Fruit fly (Drosophila melanogaster) whole organism, adult: Measurements from ENCODE around the gene CG33093.

ENCODE experiments used
- CG11617 ChIP-seq: fragments of 200-800 bp; sonication (Bioruptor generic); optimal IDR thresholded peaks from 2 replicates; lab custom pipeline; 2017; ENCODE audit warnings: mild to moderate bottlenecking, missing biosample characterization, missing genetic modification reagents, missing genetic modification characterization
- CG12768 ChIP-seq: fragments of 200-800 bp; sonication (Bioruptor generic); optimal IDR thresholded peaks from 2 replicates; lab custom pipeline; 2017; ENCODE audit warnings: missing biosample characterization, missing genetic modification characterization, mild to moderate bottlenecking, moderate library complexity, missing genetic modification reagents
- CG14711 ChIP-seq: fragments of 200-800 bp; sonication (Bioruptor generic); optimal IDR thresholded peaks from 2 replicates; lab custom pipeline; 2018; ENCODE audit warnings: missing biosample characterization, mild to moderate bottlenecking, missing genetic modification characterization, moderate library complexity
- CG1620 ChIP-seq: fragments of 200-800 bp; sonication (Bioruptor generic); optimal IDR thresholded peaks from 2 replicates; lab custom pipeline; 2016; ENCODE audit warnings: missing biosample characterization, missing genetic modification characterization
- CG33017 ChIP-seq: fragments of 200-800 bp; sonication (Bioruptor generic); optimal IDR thresholded peaks from 2 replicates; lab custom pipeline; 2018; ENCODE audit warnings: missing biosample characterization, mild to moderate bottlenecking, missing genetic modification characterization, moderate library complexity
- CG5204 ChIP-seq: fragments of 200-800 bp; sonication (Bioruptor generic); optimal IDR thresholded peaks from 2 replicates; lab custom pipeline; 2016; ENCODE audit warnings: missing biosample characterization, missing genetic modification characterization
- CG7045 ChIP-seq: fragments of 200-800 bp; sonication (Bioruptor generic); optimal IDR thresholded peaks from 2 replicates; lab custom pipeline; 2017; ENCODE audit warnings: missing biosample characterization, mild to moderate bottlenecking, missing genetic modification characterization
- CG7101 ChIP-seq: fragments of 200-800 bp; sonication (Bioruptor generic); optimal IDR thresholded peaks from 2 replicates; lab custom pipeline; 2018; ENCODE audit warnings: missing biosample characterization, mild to moderate bottlenecking, missing genetic modification characterization, moderate library complexity
- Clk ChIP-seq: fragments of 200-800 bp; sonication (Bioruptor generic); optimal IDR thresholded peaks from 2 replicates; lab custom pipeline; 2017; ENCODE audit warnings: missing biosample characterization, missing genetic modification characterization
- Crg-1 ChIP-seq: fragments of 200-800 bp; sonication (Bioruptor generic); optimal IDR thresholded peaks from 2 replicates; lab custom pipeline; 2016; ENCODE audit warnings: missing biosample characterization, missing genetic modification characterization
- Hr96 ChIP-seq: fragments of 200-800 bp; sonication (Bioruptor generic); optimal IDR thresholded peaks from 2 replicates; lab custom pipeline; 2016; ENCODE audit warnings: missing biosample characterization, missing genetic modification characterization
- Mnt ChIP-seq: fragments of 200-800 bp; sonication (Bioruptor generic); optimal IDR thresholded peaks from 2 replicates; lab custom pipeline; 2016; ENCODE audit warnings: missing biosample characterization, mild to moderate bottlenecking, missing genetic modification characterization
- bab1 ChIP-seq: fragments of 200-800 bp; sonication (Bioruptor generic); optimal IDR thresholded peaks from 3 replicates; lab custom pipeline; 2019; ENCODE audit warnings: missing biosample characterization, mild to moderate bottlenecking, missing genetic modification characterization, moderate library complexity
- cic ChIP-seq: fragments of 200-800 bp; sonication (Bioruptor generic); optimal IDR thresholded peaks from 2 replicates; lab custom pipeline; 2017; ENCODE audit warnings: missing biosample characterization, mild to moderate bottlenecking, missing genetic modification characterization, moderate library complexity
- cnc ChIP-seq, 2 experiments: fragments of >200 bp; optimal IDR thresholded peaks; 2 replicates each; lab custom pipeline; 2017
- kay ChIP-seq: fragments of 200-800 bp; sonication (Bioruptor generic); peaks from one replicate; lab custom pipeline; 2016; ENCODE audit warnings: missing biosample characterization, missing genetic modification characterization, borderline replicate concordance
- ovo ChIP-seq: fragments of 200-800 bp; sonication (Bioruptor generic); optimal IDR thresholded peaks from 2 replicates; lab custom pipeline; 2016; ENCODE audit warnings: missing biosample characterization, missing genetic modification characterization
- pad ChIP-seq: fragments of 200-800 bp; sonication (Bioruptor generic); optimal IDR thresholded peaks from 3 replicates; lab custom pipeline; 2017; ENCODE audit warnings: missing biosample characterization, missing genetic modification characterization, mild to moderate bottlenecking, moderate library complexity, missing genetic modification reagents
- tj ChIP-seq: fragments of 200-800 bp; sonication (Bioruptor generic); optimal IDR thresholded peaks from 3 replicates; lab custom pipeline; 2017; ENCODE audit warnings: missing biosample characterization, mild to moderate bottlenecking, missing genetic modification characterization, moderate library complexity
- toe ChIP-seq: fragments of 200-800 bp; sonication (Bioruptor generic); optimal IDR thresholded peaks from 2 replicates; lab custom pipeline; 2016; ENCODE audit warnings: missing biosample characterization, missing genetic modification characterization

Gene CG33093

DNA sequence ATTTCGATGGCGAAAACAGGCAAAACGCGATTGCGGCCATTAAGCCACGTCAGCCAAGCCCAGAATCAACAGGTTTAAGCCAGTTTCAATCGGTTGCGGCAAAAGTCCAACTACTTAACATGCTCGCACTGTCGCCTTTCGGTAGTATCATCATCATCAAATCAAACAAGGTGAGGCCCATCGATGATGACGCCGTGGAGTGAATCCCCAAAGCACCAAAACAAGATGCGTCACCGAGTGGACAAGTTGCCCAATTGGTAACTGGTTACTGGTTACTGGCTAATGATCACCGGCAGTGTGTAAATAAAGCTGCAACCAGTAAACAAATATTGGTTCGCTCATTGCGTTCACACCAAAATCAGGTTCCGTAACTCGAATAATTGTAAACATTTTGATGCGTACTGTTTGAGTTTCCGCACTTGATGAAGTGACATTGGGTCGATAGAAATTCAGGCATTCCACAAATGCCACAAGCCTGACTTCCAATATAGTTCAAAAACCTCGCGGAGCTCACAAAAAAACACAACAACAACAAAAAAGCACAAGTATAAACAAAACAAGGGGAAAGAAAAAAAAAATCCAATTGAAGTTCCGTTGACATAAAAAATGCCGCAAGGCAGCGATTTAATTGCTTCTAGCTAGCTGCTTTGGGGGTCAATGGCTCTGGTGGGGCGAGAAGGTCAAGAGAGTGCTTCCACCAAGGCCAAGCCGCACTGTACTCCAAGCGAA, 7.2 kb downstream of the CG33093 start:
- peak; percentile 13 for TF ChIP-seq ovo (GFP tag; lab: Kevin White, UChicago)
- no peak for TF ChIP-seq CG14711 (tag; lab: Kevin White, UChicago)

DNA sequence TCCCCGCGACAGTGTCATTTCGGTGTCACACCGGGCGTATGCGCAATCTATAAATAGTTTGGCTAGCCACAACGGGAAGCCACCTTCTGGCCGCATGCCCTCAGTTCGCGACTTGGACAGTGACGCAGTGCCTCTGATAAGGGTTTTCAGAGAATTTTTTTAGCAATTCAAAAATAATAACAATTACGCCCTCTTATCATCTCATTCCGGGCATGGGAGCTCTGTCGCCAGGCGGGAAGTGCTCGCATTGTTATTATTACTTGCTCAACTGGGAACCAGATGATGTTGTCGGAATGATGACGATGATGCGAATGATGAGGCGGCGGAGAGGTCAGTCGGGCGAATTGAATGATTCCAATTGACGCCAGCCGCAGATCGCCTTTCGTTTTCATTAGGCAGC, 8.9 kb downstream of the CG33093 start:
- no peak for TF ChIP-seq CG12768 (GFP tag; lab: Kevin White, UChicago)
- no peak for TF ChIP-seq CG7045 (GFP tag; lab: Kevin White, UChicago)
- TF ChIP-seq CG33017 (tag; lab: Kevin White, UChicago) = no peak
- TF ChIP-seq Crg-1 = no peak
- no peak for TF ChIP-seq CG14711 (tag; lab: Kevin White, UChicago)
- TF ChIP-seq CG11617 (GFP tag; lab: Kevin White, UChicago) = no peak
- no peak for TF ChIP-seq Hr96 (GFP tag; lab: Kevin White, UChicago)
- TF ChIP-seq CG5204 (GFP tag; lab: Kevin White, UChicago) = peak; percentile 35
- TF ChIP-seq Mnt (GFP tag; lab: Kevin White, UChicago) = no peak
- TF ChIP-seq cic (GFP tag; lab: Kevin White, UChicago) = peak; percentile 23
- TF ChIP-seq kay (GFP tag; lab: Kevin White, UChicago) = no peak
- no peak for TF ChIP-seq pad (GFP tag; lab: Kevin White, UChicago)

DNA sequence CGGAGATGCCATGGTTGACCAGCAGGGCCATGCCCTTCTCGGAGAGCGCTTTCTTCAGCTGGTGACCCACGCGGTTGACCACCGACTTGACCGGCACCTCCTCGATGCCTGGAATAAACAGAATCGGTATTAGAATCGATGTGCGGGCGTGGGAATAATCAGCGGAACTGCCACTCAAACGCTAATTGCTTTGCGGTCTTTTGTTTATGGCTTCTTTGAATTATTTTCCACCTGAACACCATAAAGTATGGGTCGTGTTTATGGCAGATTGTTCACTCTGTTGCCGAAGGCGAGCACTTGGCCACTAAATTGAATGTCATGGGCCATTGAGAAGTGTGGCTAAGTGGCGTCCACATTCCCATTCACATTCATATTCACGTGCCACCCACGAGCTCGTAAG, 9.7 kb downstream of the CG33093 start:
- TF ChIP-seq cic (GFP tag; lab: Kevin White, UChicago) (no peak), cnc (optimal IDR thresholded peaks at IDR 0.05; lab: Kevin White, UChicago) (no peak), kay (GFP tag; lab: Kevin White, UChicago) (no peak), ovo (GFP tag; lab: Kevin White, UChicago) (no peak), CG5204 (GFP tag; lab: Kevin White, UChicago) (no peak), CG14711 (tag; lab: Kevin White, UChicago) (no peak), toe (GFP tag; lab: Kevin White, UChicago) (no peak), CG7045 (GFP tag; lab: Kevin White, UChicago) (no peak), tj (no peak), Hr96 (GFP tag; lab: Kevin White, UChicago) (no peak)

DNA sequence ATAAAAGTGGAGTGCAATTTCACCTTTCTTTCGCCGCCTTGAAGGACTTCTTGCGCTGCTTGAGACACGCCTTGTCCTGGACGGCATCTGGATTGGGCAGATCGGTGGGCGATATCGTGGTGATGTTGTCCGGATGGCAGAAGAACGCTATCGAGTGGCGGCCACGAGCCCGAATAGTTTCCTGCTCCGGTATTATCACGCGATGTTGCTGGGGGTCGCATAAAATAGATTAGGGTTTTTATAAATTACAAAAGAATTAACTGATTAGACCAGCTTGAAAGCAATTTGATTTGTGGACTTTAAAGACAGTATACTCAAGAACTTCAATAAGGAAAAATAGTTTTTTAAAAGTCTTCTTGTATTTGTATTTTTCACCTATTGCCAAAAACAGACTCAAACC, 11.2 kb downstream of the CG33093 start:
- TF ChIP-seq cnc (optimal IDR thresholded peaks at IDR 0.05; lab: Kevin White, UChicago) (no peak), Crg-1 (no peak), ovo (GFP tag; lab: Kevin White, UChicago) (no peak), CG7045 (GFP tag; lab: Kevin White, UChicago) (no peak), pad (GFP tag; lab: Kevin White, UChicago) (no peak), CG14711 (tag; lab: Kevin White, UChicago) (no peak)

DNA sequence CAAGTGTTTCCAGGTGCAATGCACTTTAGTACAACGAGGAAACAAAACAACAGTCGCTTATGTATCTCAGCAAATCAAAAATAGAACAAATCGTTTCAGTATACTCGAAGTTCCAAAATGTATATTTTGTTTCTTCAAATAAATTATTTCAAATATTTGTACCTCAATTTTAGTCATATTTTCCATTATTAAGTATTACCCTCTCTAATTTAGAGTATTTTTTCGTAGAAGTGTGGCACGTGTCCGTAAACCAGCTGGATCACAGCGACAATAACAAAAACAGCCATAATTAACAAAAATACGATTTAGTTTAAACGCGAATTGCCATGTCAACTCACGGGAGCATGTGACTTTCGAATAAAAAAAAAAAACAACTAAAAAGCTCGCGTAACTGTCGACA, 13.0 kb downstream of the CG33093 start:
- TF ChIP-seq CG5204 (GFP tag; lab: Kevin White, UChicago) = no peak
- peak; percentile 95 for TF ChIP-seq kay (GFP tag; lab: Kevin White, UChicago)

DNA sequence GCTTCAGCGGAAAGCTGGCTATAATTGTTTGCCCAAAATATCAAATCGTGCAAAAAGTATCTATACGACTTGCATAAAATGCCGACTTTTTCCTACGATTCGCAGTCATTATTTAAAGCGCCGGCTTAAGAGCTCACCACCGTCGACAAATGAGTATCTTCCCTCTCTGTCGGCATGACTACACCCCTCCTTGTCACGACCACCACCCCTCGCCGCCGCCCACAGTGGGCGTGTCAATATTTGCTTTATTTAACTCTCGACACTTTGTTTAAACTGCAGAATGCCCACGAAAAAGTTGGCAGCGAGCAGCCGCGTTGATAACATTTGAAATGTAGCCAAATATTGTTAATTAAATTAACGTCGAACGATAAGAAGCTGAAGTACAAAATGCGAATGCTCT, 13.4 kb downstream of the CG33093 start:
- TF ChIP-seq bab1 (no peak), CG14711 (tag; lab: Kevin White, UChicago) (no peak), CG7045 (GFP tag; lab: Kevin White, UChicago) (peak; percentile 65), Mnt (GFP tag; lab: Kevin White, UChicago) (peak; percentile 20), cic (GFP tag; lab: Kevin White, UChicago) (peak; percentile 58), toe (GFP tag; lab: Kevin White, UChicago) (no peak), CG1620 (GFP tag; lab: Kevin White, UChicago) (peak; percentile 42), Crg-1 (peak; percentile 62), Clk (no peak), ovo (GFP tag; lab: Kevin White, UChicago) (no peak), CG11617 (GFP tag; lab: Kevin White, UChicago) (peak; percentile 44), CG12768 (GFP tag; lab: Kevin White, UChicago) (peak; percentile 50), pad (GFP tag; lab: Kevin White, UChicago) (peak; percentile 25), CG7101 (tag; lab: Kevin White, UChicago) (peak; percentile 54), kay (GFP tag; lab: Kevin White, UChicago) (no peak), CG5204 (GFP tag; lab: Kevin White, UChicago) (peak; percentile 6), Hr96 (GFP tag; lab: Kevin White, UChicago) (no peak), CG33017 (tag; lab: Kevin White, UChicago) (peak; percentile 32), tj (peak; percentile 18), cnc (optimal IDR thresholded peaks at IDR 0.05; lab: Kevin White, UChicago) (no peak)

DNA sequence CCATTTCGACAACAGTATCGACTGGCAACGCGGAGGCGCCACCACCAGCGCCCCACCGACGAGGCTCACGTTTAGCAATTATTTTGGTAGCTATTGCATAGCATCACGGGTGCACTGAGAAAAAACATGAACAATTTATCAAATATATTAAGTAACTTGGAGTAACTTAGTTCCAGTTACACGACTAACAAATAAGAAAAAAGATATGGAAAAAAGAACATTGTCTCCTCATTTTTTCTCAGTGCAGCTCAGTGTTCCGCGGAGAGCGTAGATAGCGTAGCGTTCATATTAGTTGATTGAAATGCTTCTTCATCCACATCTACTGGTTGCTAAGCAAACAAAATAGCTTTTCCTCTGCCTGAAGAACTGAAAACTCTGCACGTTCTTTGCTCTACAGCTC, 16.3 kb downstream of the CG33093 start:
- TF ChIP-seq Mnt (GFP tag; lab: Kevin White, UChicago) = no peak
- peak; percentile 2 for TF ChIP-seq kay (GFP tag; lab: Kevin White, UChicago)
